Worm (Caenorhabditis elegans) whole organism, L1 larva: ENCODE results near the gene ugt-50.

Experiments
- C34B4.2 ChIP-seq: sonication (generic microtip); optimal IDR thresholded peaks from 2 replicates; lab custom pipeline; 2017; ENCODE audit warnings: mild to moderate bottlenecking, missing genetic modification characterization, missing compliant biosample characterization
- F16B12.6 ChIP-seq: fragments of 150-350 bp; optimal IDR thresholded peaks from 2 replicates; lab custom pipeline; 2014; ENCODE audit warnings: missing biosample characterization, missing genetic modification characterization
- Y116A8C.19 ChIP-seq: sonication (generic microtip); optimal IDR thresholded peaks from 2 replicates; lab custom pipeline; 2016; ENCODE audit warnings: missing compliant biosample characterization, missing genetic modification characterization, borderline replicate concordance
- alr-1 ChIP-seq: fragments of 200-800 bp; sonication (Bioruptor generic); optimal IDR thresholded peaks from 2 replicates; lab custom pipeline; 2018; ENCODE audit warnings: borderline replicate concordance, mild to moderate bottlenecking, missing genetic modification characterization, missing compliant biosample characterization
- aly-2 ChIP-seq: fragments of 150-350 bp; optimal IDR thresholded peaks from 2 replicates; lab custom pipeline; 2014; ENCODE audit warnings: missing biosample characterization, missing genetic modification characterization
- ceh-8 ChIP-seq: fragments of 200-800 bp; sonication (Bioruptor generic); optimal IDR thresholded peaks from 2 replicates; lab custom pipeline; 2018; ENCODE audit warnings: mild to moderate bottlenecking, missing genetic modification characterization, moderate library complexity, missing compliant biosample characterization
- ceh-90 ChIP-seq: sonication (generic microtip); optimal IDR thresholded peaks from 2 replicates; lab custom pipeline; 2016; ENCODE audit warnings: missing genetic modification characterization, missing compliant biosample characterization
- efl-3 ChIP-seq: fragments of 200-800 bp; sonication (Bioruptor generic); optimal IDR thresholded peaks from 2 replicates; lab custom pipeline; 2018; ENCODE audit warnings: mild to moderate bottlenecking, missing genetic modification characterization, missing compliant biosample characterization
- egl-13 ChIP-seq: sonication (generic microtip); optimal IDR thresholded peaks from 2 replicates; lab custom pipeline; 2016; ENCODE audit warnings: missing genotype, missing genetic modification reagents, missing genetic modification characterization, missing compliant biosample characterization
- egl-27 ChIP-seq, 2 experiments: fragments of 150-350 bp in 1 of 2; sonication (generic microtip); optimal IDR thresholded peaks; 3 replicates each; lab custom pipeline; 2017 to 2018; ENCODE audit warnings: missing biosample characterization in 2 of 2, missing genetic modification characterization in 2 of 2, missing genetic modification reagents in 2 of 2
- elt-2 ChIP-seq: sonication (generic microtip); optimal IDR thresholded peaks from 2 replicates; lab custom pipeline; 2016; ENCODE audit warnings: missing genetic modification characterization, mild to moderate bottlenecking, inconsistent platforms, missing compliant biosample characterization, missing genetic modification reagents
- elt-3 ChIP-seq, 6 experiments: fragments of 150-350 bp in 1 of 6; sonication (generic microtip); optimal IDR thresholded peaks; 2 replicates each; lab custom pipeline; 2017 to 2018; ENCODE audit warnings: missing biosample characterization in 6 of 6, missing genetic modification characterization in 6 of 6, inconsistent platforms in 1 of 6
- fkh-10 ChIP-seq: sonication (generic microtip); optimal IDR thresholded peaks from 2 replicates; lab custom pipeline; 2017; ENCODE audit warnings: missing biosample characterization, missing genetic modification reagents, missing genetic modification characterization
- fkh-4 ChIP-seq: sonication (generic microtip); optimal IDR thresholded peaks from 2 replicates; lab custom pipeline; 2016; ENCODE audit warnings: missing compliant biosample characterization, missing genetic modification characterization, borderline replicate concordance
- fkh-8 ChIP-seq: sonication (generic microtip); optimal IDR thresholded peaks from 2 replicates; lab custom pipeline; 2016; ENCODE audit warnings: mild to moderate bottlenecking, missing genetic modification characterization, missing compliant biosample characterization
- hlh-4 ChIP-seq: sonication (generic microtip); optimal IDR thresholded peaks from 2 replicates; lab custom pipeline; 2016; ENCODE audit warnings: mild to moderate bottlenecking, missing genetic modification characterization, missing compliant biosample characterization
- hpl-2 ChIP-seq: fragments of 150-350 bp; optimal IDR thresholded peaks from 2 replicates; lab custom pipeline; 2014; ENCODE audit warnings: missing biosample characterization, missing genetic modification reagents, missing genetic modification characterization
- isw-1 ChIP-seq: fragments of 200-800 bp; sonication (Bioruptor generic); IDR thresholded peaks from 2 replicates; pipeline ENCODE4 v1.3.6; 2022; ENCODE audit warnings: missing genetic modification characterization, missing compliant biosample characterization
- jun-1 ChIP-seq: fragments of 150-350 bp; optimal IDR thresholded peaks from 2 replicates; lab custom pipeline; 2014; ENCODE audit warnings: missing biosample characterization, missing genetic modification reagents, missing genetic modification characterization
- lin-14 ChIP-seq: fragments of 200-800 bp; sonication (Bioruptor generic); optimal IDR thresholded peaks from 2 replicates; lab custom pipeline; 2018; ENCODE audit warnings: mild to moderate bottlenecking, missing genetic modification characterization, moderate library complexity, missing compliant biosample characterization
- lin-15B ChIP-seq: fragments of 150-350 bp; sonication (generic microtip); optimal IDR thresholded peaks from 3 replicates; lab custom pipeline; 2014; ENCODE audit warnings: missing biosample characterization, missing genetic modification characterization
- lin-39 ChIP-seq: fragments of 150-350 bp; optimal IDR thresholded peaks from 2 replicates; lab custom pipeline; 2014; ENCODE audit warnings: missing biosample characterization, missing genetic modification reagents, missing genetic modification characterization
- mep-1 ChIP-seq: fragments of 150-350 bp; optimal IDR thresholded peaks from 2 replicates; lab custom pipeline; 2014; ENCODE audit warnings: missing biosample characterization, missing genetic modification characterization
- nhr-11 ChIP-seq: fragments of 150-350 bp; optimal IDR thresholded peaks from 2 replicates; lab custom pipeline; 2014; ENCODE audit warnings: missing biosample characterization, missing genetic modification characterization
- nhr-12 ChIP-seq: sonication (generic microtip); optimal IDR thresholded peaks from 2 replicates; lab custom pipeline; 2017; ENCODE audit warnings: missing biosample characterization, missing genetic modification characterization
- nhr-19 ChIP-seq: fragments of 200-800 bp; sonication (Bioruptor generic); conservative IDR thresholded peaks from 2 replicates; pipeline ENCODE4 v1.3.6; 2022; ENCODE audit warnings: missing genetic modification characterization, missing compliant biosample characterization
- nhr-20 ChIP-seq: sonication (generic microtip); optimal IDR thresholded peaks from 2 replicates; lab custom pipeline; 2016; ENCODE audit warnings: mild to moderate bottlenecking, missing genetic modification characterization, missing compliant biosample characterization
- nhr-237 ChIP-seq: fragments of 150-350 bp; optimal IDR thresholded peaks from 2 replicates; lab custom pipeline; 2014; ENCODE audit warnings: missing biosample characterization, missing genetic modification characterization
- nhr-28 ChIP-seq: fragments of 150-350 bp; optimal IDR thresholded peaks from 2 replicates; lab custom pipeline; 2014; ENCODE audit warnings: missing biosample characterization, missing genetic modification characterization
- nhr-47 ChIP-seq: sonication (generic microtip); optimal IDR thresholded peaks from 2 replicates; lab custom pipeline; 2016; ENCODE audit warnings: mild to moderate bottlenecking, missing genetic modification characterization, moderate library complexity, missing compliant biosample characterization
- nhr-71 ChIP-seq: sonication (generic microtip); optimal IDR thresholded peaks from 2 replicates; lab custom pipeline; 2016; ENCODE audit warnings: mild to moderate bottlenecking, missing genetic modification characterization, moderate library complexity, missing compliant biosample characterization
- nhr-76 ChIP-seq: sonication (generic microtip); optimal IDR thresholded peaks from 2 replicates; lab custom pipeline; 2017; ENCODE audit warnings: missing biosample characterization, missing genetic modification characterization
- nhr-84 ChIP-seq: sonication (generic microtip); optimal IDR thresholded peaks from 2 replicates; lab custom pipeline; 2017; ENCODE audit warnings: missing biosample characterization, missing genetic modification characterization
- nhr-85 ChIP-seq: sonication (generic microtip); peaks from one replicate; lab custom pipeline; 2016; ENCODE audit warnings: missing genetic modification characterization, inconsistent platforms, missing compliant biosample characterization
- nhr-90 ChIP-seq: sonication (generic microtip); optimal IDR thresholded peaks from 2 replicates; lab custom pipeline; 2016; ENCODE audit warnings: mild to moderate bottlenecking, missing genetic modification characterization, missing compliant biosample characterization; ENCODE audit not compliant: poor library complexity
- pqm-1 ChIP-seq: sonication (generic microtip); optimal IDR thresholded peaks from 3 replicates; lab custom pipeline; 2017; ENCODE audit warnings: missing biosample characterization, missing genetic modification characterization
- rnt-1 ChIP-seq: sonication (generic microtip); optimal IDR thresholded peaks from 2 replicates; lab custom pipeline; 2016; ENCODE audit warnings: mild to moderate bottlenecking, missing genetic modification characterization, moderate library complexity, missing compliant biosample characterization
- snpc-4 ChIP-seq: fragments of 150-350 bp; optimal IDR thresholded peaks from 2 replicates; lab custom pipeline; 2014; ENCODE audit warnings: missing biosample characterization, missing genetic modification characterization
- sox-4 ChIP-seq: sonication (generic microtip); optimal IDR thresholded peaks from 2 replicates; lab custom pipeline; 2016; ENCODE audit warnings: missing genetic modification characterization, missing compliant biosample characterization
- sptf-1 ChIP-seq: fragments of 150-350 bp; optimal IDR thresholded peaks from 2 replicates; lab custom pipeline; 2014; ENCODE audit warnings: missing biosample characterization, missing genetic modification characterization
- sup-37 ChIP-seq: fragments of 200-800 bp; sonication (Bioruptor generic); optimal IDR thresholded peaks from 2 replicates; lab custom pipeline; 2018; ENCODE audit warnings: mild to moderate bottlenecking, missing genetic modification characterization, missing compliant biosample characterization
- tbx-2 ChIP-seq: sonication (generic microtip); optimal IDR thresholded peaks from 2 replicates; lab custom pipeline; 2016; ENCODE audit warnings: missing genetic modification characterization, missing compliant biosample characterization
- unc-130 ChIP-seq: fragments of 150-350 bp; optimal IDR thresholded peaks from 2 replicates; lab custom pipeline; 2017; ENCODE audit warnings: missing biosample characterization, missing genetic modification characterization, inconsistent platforms
- unc-30 ChIP-seq: sonication (generic microtip); optimal IDR thresholded peaks from 2 replicates; lab custom pipeline; 2017; ENCODE audit warnings: missing biosample characterization, missing genetic modification characterization
- unc-98 ChIP-seq: fragments of 200-800 bp; sonication (Bioruptor generic); IDR thresholded peaks from 2 replicates; pipeline ENCODE4 v1.3.6; 2022; ENCODE audit warnings: missing genetic modification characterization, missing compliant biosample characterization
- zag-1 ChIP-seq: fragments of 150-350 bp; optimal IDR thresholded peaks from 2 replicates; lab custom pipeline; 2014; ENCODE audit warnings: missing biosample characterization, missing genetic modification characterization
- ztf-11 ChIP-seq, 2 experiments: sonication (generic microtip); optimal IDR thresholded peaks; 2 replicates each; lab custom pipeline; 2016 to 2017; ENCODE audit warnings: missing genetic modification characterization in 2 of 2, missing biosample characterization in 1 of 2, missing compliant biosample characterization in 1 of 2
- ztf-4 ChIP-seq: fragments of 150-350 bp; optimal IDR thresholded peaks from 2 replicates; lab custom pipeline; 2014; ENCODE audit warnings: missing biosample characterization, missing genetic modification characterization

ugt-50 gene

ce11 chrX:12661091-12661526 lies 30.3 kb upstream of the ugt-50 start (continued):
- TF ChIP-seq elt-2 (tag; lab: Kevin White, UChicago) (peak; percentile 36), nhr-84 (tag; lab: Kevin White, UChicago) (no peak), rnt-1 (tag; lab: Kevin White, UChicago) (peak; percentile 71), elt-3 (tag; optimal IDR thresholded peaks at IDR 0.05; lab: Kevin White, UChicago) (no peak), F16B12.6 (no peak), nhr-90 (tag; lab: Kevin White, UChicago) (peak; percentile 77), sup-37 (GFP tag; lab: Kevin White, UChicago) (no peak), sox-4 (tag; lab: Kevin White, UChicago) (no peak), nhr-20 (peak; percentile 75), lin-15B (tag; lab: Kevin White, UChicago) (no peak), egl-13 (tag; lab: Kevin White, UChicago) (peak; percentile 9), ceh-90 (tag; lab: Kevin White, UChicago) (no peak), nhr-47 (tag; lab: Kevin White, UChicago) (peak; percentile 67), nhr-19 (peak; percentile 50), isw-1 (GFP tag; lab: Robert Waterston, UW) (no peak), ceh-8 (GFP tag; lab: Kevin White, UChicago) (no peak), ztf-11 (tag; optimal IDR thresholded peaks at IDR 0.05; lab: Kevin White, UChicago) (peak in 1 of 2 experiments; percentile 21), snpc-4 (tag; lab: Kevin White, UChicago) (no peak), sptf-1 (tag; lab: Kevin White, UChicago) (no peak), tbx-2 (peak; percentile 26), fkh-4 (tag; lab: Kevin White, UChicago) (no peak), fkh-10 (GFP tag; lab: Kevin White, UChicago) (no peak), C34B4.2 (no peak), unc-130 (tag; lab: Kevin White, UChicago) (peak; percentile 13), efl-3 (GFP tag; lab: Kevin White, UChicago) (no peak), alr-1 (no peak), nhr-11 (tag; lab: Kevin White, UChicago) (no peak), hlh-4 (tag; lab: Kevin White, UChicago) (no peak), hpl-2 (no peak), ztf-4 (peak; percentile 7), nhr-12 (tag; lab: Kevin White, UChicago) (no peak), Y116A8C.19 (no peak), unc-98 (no peak), zag-1 (tag; lab: Kevin White, UChicago) (no peak), nhr-76 (tag; lab: Kevin White, UChicago) (no peak), lin-14 (peak; percentile 52), nhr-237 (no peak), fkh-8 (tag; lab: Kevin White, UChicago) (no peak), lin-39 (tag; lab: Kevin White, UChicago) (no peak), nhr-71 (tag; lab: Kevin White, UChicago) (peak; percentile 61), aly-2 (tag; lab: Kevin White, UChicago) (no peak), nhr-85 (tag; lab: Kevin White, UChicago) (peak; percentile 65), egl-27 (tag; optimal IDR thresholded peaks at IDR 0.05; lab: Kevin White, UChicago) (no peak), unc-30 (no peak), mep-1 (tag; lab: Kevin White, UChicago) (peak; percentile 48), pqm-1 (no peak), jun-1 (no peak), nhr-28 (tag; lab: Kevin White, UChicago) (no peak)
